Fruit fly (Drosophila melanogaster): ENCODE data around the gene mthl7.

Gene mthl7

dm6 chr3L:8153206-8153996 lies 26.9 kb downstream of the mthl7 start (continued):
- peak; percentile 3 for TF ChIP-seq CG8281 (tag; optimal IDR thresholded peaks at IDR 0.05)
- no peak for TF ChIP-seq D19B (GFP tag; optimal IDR thresholded peaks at IDR 0.05)
- TF ChIP-seq CG3995 (GFP tag; optimal IDR thresholded peaks at IDR 0.05), result no peak
- peak; percentile 23 for TF ChIP-seq CG18476 (GFP tag; optimal IDR thresholded peaks at IDR 0.05)
- no peak for TF ChIP-seq CG17802 (tag; optimal IDR thresholded peaks at IDR 0.05)
- no peak for TF ChIP-seq CG3065 (GFP tag; optimal IDR thresholded peaks at IDR 0.05)
- peak; percentile 32 for TF ChIP-seq Antp (GFP tag; optimal IDR thresholded peaks at IDR 0.05)
- peak; percentile 65 for TF ChIP-seq jing (GFP tag; optimal IDR thresholded peaks at IDR 0.05)
- TF ChIP-seq CG2116 (GFP tag; optimal IDR thresholded peaks at IDR 0.05), result peak; percentile 5
- no peak for TF ChIP-seq pros (GFP tag; optimal IDR thresholded peaks at IDR 0.05)
- TF ChIP-seq CG10209 (GFP tag; optimal IDR thresholded peaks at IDR 0.05), result peak; percentile 58
- TF ChIP-seq HmgZ (tag; optimal IDR thresholded peaks at IDR 0.05), result no peak
- no peak for TF ChIP-seq CG2129 (GFP tag; IDR thresholded peaks at IDR 0.05; ENCODE audit: partially characterized antibody)
- no peak for TF ChIP-seq ash1 (GFP tag; optimal IDR thresholded peaks at IDR 0.05)
- TF ChIP-seq MBD-R2 (GFP tag; IDR thresholded peaks at IDR 0.05), result no peak
- peak; percentile 65 for TF ChIP-seq Asciz (GFP tag; optimal IDR thresholded peaks at IDR 0.05)
- no peak for TF ChIP-seq fd102C (GFP tag; optimal IDR thresholded peaks at IDR 0.05)
- TF ChIP-seq CG15269 (tag; optimal IDR thresholded peaks at IDR 0.05), result peak; percentile 56
- TF ChIP-seq zen (tag; optimal IDR thresholded peaks at IDR 0.05), result no peak
- TF ChIP-seq Xbp1 (GFP tag; optimal IDR thresholded peaks at IDR 0.05), result peak; percentile 72
- no peak for TF ChIP-seq CG11696 (GFP tag; IDR thresholded peaks at IDR 0.05)
- TF ChIP-seq org-1 (GFP tag; optimal IDR thresholded peaks at IDR 0.05), result peak; percentile 15
- no peak for TF ChIP-seq Oaz (GFP tag; IDR thresholded peaks at IDR 0.05)
- no peak for TF ChIP-seq Dp (GFP tag; optimal IDR thresholded peaks at IDR 0.05)
- TF ChIP-seq Scr (GFP tag; IDR thresholded peaks at IDR 0.05; ENCODE audit: partially characterized antibody), result no peak
- TF ChIP-seq CG2712 (tag; optimal IDR thresholded peaks at IDR 0.05), result peak; percentile 33
- peak; percentile 60 for TF ChIP-seq stc (GFP tag; IDR thresholded peaks at IDR 0.05)
- TF ChIP-seq Jarid2 (GFP tag; optimal IDR thresholded peaks at IDR 0.05), result no peak
- no peak for TF ChIP-seq vfl (GFP tag; optimal IDR thresholded peaks at IDR 0.05)
- TF ChIP-seq CG9876 (GFP tag; optimal IDR thresholded peaks at IDR 0.05), result no peak
- TF ChIP-seq CG11398 (GFP tag; optimal IDR thresholded peaks at IDR 0.05), result no peak
- TF ChIP-seq CG13775 (GFP tag; optimal IDR thresholded peaks at IDR 0.05), result peak; percentile 2
- peak; percentile 63 for TF ChIP-seq CG17328 (GFP tag; IDR thresholded peaks at IDR 0.05)
- TF ChIP-seq Ets97D (GFP tag; optimal IDR thresholded peaks at IDR 0.05), result no peak
- peak; percentile 38 for TF ChIP-seq CG8924 (tag; optimal IDR thresholded peaks at IDR 0.05)
- TF ChIP-seq CG8290 (GFP tag; optimal IDR thresholded peaks at IDR 0.05), result no peak
- no peak for TF ChIP-seq CG8290 (tag; optimal IDR thresholded peaks at IDR 0.05)
- 0 out of 3 replicates have a peak, but pooled peaks have one; percentile 15 for TF ChIP-seq CG2199 (GFP tag; IDR thresholded peaks at IDR 0.05)
- TF ChIP-seq CG7963 (GFP tag; IDR thresholded peaks at IDR 0.05; ENCODE audit: partially characterized antibody), result no peak
- peak; percentile 27 for TF ChIP-seq sqz (GFP tag; optimal IDR thresholded peaks at IDR 0.05)
- peak; percentile 44; the same call in 1 of the 3 replicates for TF ChIP-seq otp (GFP tag; IDR thresholded peaks at IDR 0.05)
- peak; percentile 49 for TF ChIP-seq CG12391 (tag; optimal IDR thresholded peaks at IDR 0.05)
- no peak for TF ChIP-seq corto (GFP tag; optimal IDR thresholded peaks at IDR 0.05)
- TF ChIP-seq Hand (GFP tag; optimal IDR thresholded peaks at IDR 0.05), result no peak
- TF ChIP-seq BtbVII (GFP tag; optimal IDR thresholded peaks at IDR 0.05), result peak; percentile 42
- TF ChIP-seq Aef1 (GFP tag; IDR thresholded peaks at IDR 0.05), result peak; percentile 46; the same call in 1 of the 3 replicates
- TF ChIP-seq NK7.1 (GFP tag; optimal IDR thresholded peaks at IDR 0.05), result no peak
- TF ChIP-seq CG12942 (GFP tag; optimal IDR thresholded peaks at IDR 0.05), result peak; percentile 33
- peak; percentile 76 for TF ChIP-seq Oli (tag; optimal IDR thresholded peaks at IDR 0.05)
